Fruit fly (Drosophila melanogaster): ENCODE results near the gene spen.

The spen gene

dm6 chr2L:128977-129941 lies 29.6 kb upstream of the spen start:
- TF ChIP-seq CG33017 (tag; optimal IDR thresholded peaks at IDR 0.05): peak; percentile 81
- TF ChIP-seq ovo (GFP tag; optimal IDR thresholded peaks at IDR 0.05): peak; percentile 84
- TF ChIP-seq CG5204 (GFP tag; optimal IDR thresholded peaks at IDR 0.05): no peak
- peak; percentile 93 for TF ChIP-seq Mnt (GFP tag; optimal IDR thresholded peaks at IDR 0.05)
- peak; percentile 95 for TF ChIP-seq CG12768 (GFP tag; optimal IDR thresholded peaks at IDR 0.05)
- TF ChIP-seq Crg-1 (GFP tag; optimal IDR thresholded peaks at IDR 0.05): peak; percentile 38
- peak; percentile 84 for TF ChIP-seq Hr96 (GFP tag; optimal IDR thresholded peaks at IDR 0.05)
- peak; percentile 76 for TF ChIP-seq CG7101 (tag; optimal IDR thresholded peaks at IDR 0.05)
- peak; percentile 51 for TF ChIP-seq CG11617 (GFP tag; optimal IDR thresholded peaks at IDR 0.05)
- peak; percentile 49 for TF ChIP-seq toe (GFP tag; optimal IDR thresholded peaks at IDR 0.05)
- TF ChIP-seq Clk (GFP tag; optimal IDR thresholded peaks at IDR 0.05): no peak
- TF ChIP-seq kay (GFP tag; ENCODE audit: borderline replicate concordance): peak; percentile 88
- TF ChIP-seq tj (GFP tag; optimal IDR thresholded peaks at IDR 0.05): peak; percentile 93
- TF ChIP-seq pad (GFP tag; optimal IDR thresholded peaks at IDR 0.05): peak; percentile 95
- TF ChIP-seq CG14711 (tag; optimal IDR thresholded peaks at IDR 0.05): peak; percentile 67
- TF ChIP-seq bab1 (GFP tag; optimal IDR thresholded peaks at IDR 0.05): peak; percentile 82
- TF ChIP-seq CG1620 (GFP tag; optimal IDR thresholded peaks at IDR 0.05): peak; percentile 62
- no peak for TF ChIP-seq cnc (optimal IDR thresholded peaks at IDR 0.05)
- TF ChIP-seq CG7045 (GFP tag; optimal IDR thresholded peaks at IDR 0.05): peak; percentile 6
- peak; percentile 94 for TF ChIP-seq cic (GFP tag; optimal IDR thresholded peaks at IDR 0.05)

dm6 chr2L:130691-131090 lies 28.1 kb upstream of the spen start, which contains the start of gene CG3164:
TSS of gene CG3164 (minus strand) at chr2L:130791.
- no peak for TF ChIP-seq Clk (GFP tag; optimal IDR thresholded peaks at IDR 0.05)
- TF ChIP-seq CG33017 (tag; optimal IDR thresholded peaks at IDR 0.05): no peak
- no peak for TF ChIP-seq Crg-1 (GFP tag; optimal IDR thresholded peaks at IDR 0.05)
- no peak for TF ChIP-seq CG7101 (tag; optimal IDR thresholded peaks at IDR 0.05)
- no peak for TF ChIP-seq bab1 (GFP tag; optimal IDR thresholded peaks at IDR 0.05)
- no peak for TF ChIP-seq CG12768 (GFP tag; optimal IDR thresholded peaks at IDR 0.05)

- TF ChIP-seq ovo (GFP tag; optimal IDR thresholded peaks at IDR 0.05) (peak; percentile 86), CG33017 (tag; optimal IDR thresholded peaks at IDR 0.05) (no peak), toe (GFP tag; optimal IDR thresholded peaks at IDR 0.05) (peak; percentile 43), CG1620 (GFP tag; optimal IDR thresholded peaks at IDR 0.05) (peak; percentile 37), cnc (optimal IDR thresholded peaks at IDR 0.05) (no peak), bab1 (GFP tag; optimal IDR thresholded peaks at IDR 0.05) (peak; percentile 64), CG7045 (GFP tag; optimal IDR thresholded peaks at IDR 0.05) (peak; percentile 12), Crg-1 (GFP tag; optimal IDR thresholded peaks at IDR 0.05) (no peak), kay (GFP tag; ENCODE audit: borderline replicate concordance) (peak; percentile 86), Clk (GFP tag; optimal IDR thresholded peaks at IDR 0.05) (no peak), tj (GFP tag; optimal IDR thresholded peaks at IDR 0.05) (peak; percentile 26), CG7101 (tag; optimal IDR thresholded peaks at IDR 0.05) (peak; percentile 19), Hr96 (GFP tag; optimal IDR thresholded peaks at IDR 0.05) (peak; percentile 10), CG11617 (GFP tag; optimal IDR thresholded peaks at IDR 0.05) (peak; percentile 8), cic (GFP tag; optimal IDR thresholded peaks at IDR 0.05) (peak; percentile 68), Mnt (GFP tag; optimal IDR thresholded peaks at IDR 0.05) (peak; percentile 21), CG5204 (GFP tag; optimal IDR thresholded peaks at IDR 0.05) (no peak), pad (GFP tag; optimal IDR thresholded peaks at IDR 0.05) (peak; percentile 95), CG12768 (GFP tag; optimal IDR thresholded peaks at IDR 0.05) (peak; percentile 68), CG14711 (tag; optimal IDR thresholded peaks at IDR 0.05) (peak; percentile 29)
Measured at dm6 chr2L:131466-132270, 27.2 kb upstream of the spen start, which contains the start of gene Gs1. TSS of gene Gs1 (plus strand) at chr2L:132077.

- peak; percentile 16 for TF ChIP-seq CG1620 (GFP tag; optimal IDR thresholded peaks at IDR 0.05)
- TF ChIP-seq toe (GFP tag; optimal IDR thresholded peaks at IDR 0.05): peak; percentile 5
- TF ChIP-seq kay (GFP tag; ENCODE audit: borderline replicate concordance): peak; percentile 94
- peak; percentile 18 for TF ChIP-seq CG7101 (tag; optimal IDR thresholded peaks at IDR 0.05)
- peak; percentile 29 for TF ChIP-seq Crg-1 (GFP tag; optimal IDR thresholded peaks at IDR 0.05)
- no peak for TF ChIP-seq ovo (GFP tag; optimal IDR thresholded peaks at IDR 0.05)
- TF ChIP-seq CG12768 (GFP tag; optimal IDR thresholded peaks at IDR 0.05): peak; percentile 13
- no peak for TF ChIP-seq Clk (GFP tag; optimal IDR thresholded peaks at IDR 0.05)
- TF ChIP-seq bab1 (GFP tag; optimal IDR thresholded peaks at IDR 0.05): no peak
- no peak for TF ChIP-seq Hr96 (GFP tag; optimal IDR thresholded peaks at IDR 0.05)
- TF ChIP-seq CG14711 (tag; optimal IDR thresholded peaks at IDR 0.05): no peak
- no peak for TF ChIP-seq tj (GFP tag; optimal IDR thresholded peaks at IDR 0.05)
- TF ChIP-seq CG7045 (GFP tag; optimal IDR thresholded peaks at IDR 0.05): no peak
- no peak for TF ChIP-seq pad (GFP tag; optimal IDR thresholded peaks at IDR 0.05)
- TF ChIP-seq CG11617 (GFP tag; optimal IDR thresholded peaks at IDR 0.05): peak; percentile 21
- TF ChIP-seq cnc (optimal IDR thresholded peaks at IDR 0.05): no peak
- TF ChIP-seq cic (GFP tag; optimal IDR thresholded peaks at IDR 0.05): peak; percentile 31
- no peak for TF ChIP-seq CG5204 (GFP tag; optimal IDR thresholded peaks at IDR 0.05)
- no peak for TF ChIP-seq CG33017 (tag; optimal IDR thresholded peaks at IDR 0.05)
- TF ChIP-seq Mnt (GFP tag; optimal IDR thresholded peaks at IDR 0.05): peak; percentile 21
Measured at dm6 chr2L:134563-135382, 24.1 kb upstream of the spen start.
